Fruit fly (Drosophila melanogaster): ENCODE results near the gene SdhC.

SdhC gene

dm6 chr3R:11173169-11173506 lies 36.5 kb downstream of the SdhC start:
- TF ChIP-seq CG15336 (GFP tag; IDR thresholded peaks at IDR 0.05) (no peak), CG11294 (GFP tag; IDR thresholded peaks at IDR 0.05) (no peak), vri (GFP tag; optimal IDR thresholded peaks at IDR 0.05) (no peak), CG6792 (GFP tag; optimal IDR thresholded peaks at IDR 0.05) (no peak), Blimp-1 (GFP tag; optimal IDR thresholded peaks at IDR 0.05) (no peak)

dm6 chr3R:11172460-11173168 lies 37.0 kb downstream of the SdhC start, which contains the start of gene Ugt35A1:
Ugt35A1 (minus strand) TSS chr3R:11172664.
- TF ChIP-seq Hr39 (GFP tag; optimal IDR thresholded peaks at IDR 0.05), result no peak
- TF ChIP-seq vri (GFP tag; optimal IDR thresholded peaks at IDR 0.05), result peak; percentile 75
- peak; percentile 48 for TF ChIP-seq fkh (GFP tag; optimal IDR thresholded peaks at IDR 0.05)
- TF ChIP-seq svp (GFP tag), result peak; percentile 42
- no peak for TF ChIP-seq fd59A (GFP tag; optimal IDR thresholded peaks at IDR 0.05)

dm6 chr3R:11170146-11170545 lies 39.5 kb downstream of the SdhC start, which contains the start of gene Ugt35B1:
Ugt35B1 (minus strand) TSS chr3R:11170246.
- TF ChIP-seq Eip75B (GFP tag; optimal IDR thresholded peaks at IDR 0.05) (no peak), Blimp-1 (GFP tag; optimal IDR thresholded peaks at IDR 0.05) (no peak), esn (GFP tag; optimal IDR thresholded peaks at IDR 0.05) (no peak), CG34406 (GFP tag; optimal IDR thresholded peaks at IDR 0.05) (no peak)

- no peak for TF ChIP-seq CG11294 (GFP tag; IDR thresholded peaks at IDR 0.05)
- no peak for TF ChIP-seq Lpt (GFP tag; optimal IDR thresholded peaks at IDR 0.05)
- no peak for TF ChIP-seq Eip75B (GFP tag; optimal IDR thresholded peaks at IDR 0.05)
Measured at dm6 chr3R:11167931-11168465, 41.7 kb downstream of the SdhC start, which contains the start of gene Ugt35E2. Ugt35E2 (minus strand) TSS chr3R:11167981.

dm6 chr3R:11165974-11166373 lies 43.7 kb downstream of the SdhC start, which contains the start of gene Ugt35E1:
Ugt35E1 (minus strand) TSS chr3R:11166074.
- TF ChIP-seq lz (GFP tag; optimal IDR thresholded peaks at IDR 0.05) (no peak), achi (GFP tag; optimal IDR thresholded peaks at IDR 0.05) (no peak), topi (GFP tag; optimal IDR thresholded peaks at IDR 0.05) (no peak), cyc (GFP tag; optimal IDR thresholded peaks at IDR 0.05) (no peak), CG3032 (tag; optimal IDR thresholded peaks at IDR 0.05) (no peak), vri (GFP tag; optimal IDR thresholded peaks at IDR 0.05) (no peak), CG10669 (GFP tag; optimal IDR thresholded peaks at IDR 0.05) (no peak), Ets96B (tag; optimal IDR thresholded peaks at IDR 0.05) (no peak), CG32006 (GFP tag; optimal IDR thresholded peaks at IDR 0.05) (no peak), ss (GFP tag; optimal IDR thresholded peaks at IDR 0.05) (no peak), Sox15 (GFP tag; optimal IDR thresholded peaks at IDR 0.05) (no peak), Ets21C (GFP tag; optimal IDR thresholded peaks at IDR 0.05) (no peak), CG6808 (GFP tag; optimal IDR thresholded peaks at IDR 0.05) (no peak), CG10631 (GFP tag; optimal IDR thresholded peaks at IDR 0.05) (no peak), CG4318 (GFP tag; optimal IDR thresholded peaks at IDR 0.05) (no peak)

- TF ChIP-seq Sox102F (GFP tag; optimal IDR thresholded peaks at IDR 0.05), result no peak
- TF ChIP-seq svp (GFP tag), result peak; percentile 38
Measured at dm6 chr3R:11160907-11161306, 48.7 kb downstream of the SdhC start, which contains the start of gene CG4757. CG4757 (plus strand) TSS chr3R:11161207.
